Worm (Caenorhabditis elegans): ENCODE data around the gene Y105C5A.1274.
"Not testable (repeated sequence)": the region's sequence is repeated elsewhere in the genome, so short reads cannot be mapped to it uniquely, and the experiment has no call there.

The Y105C5A.1274 gene

DNA sequence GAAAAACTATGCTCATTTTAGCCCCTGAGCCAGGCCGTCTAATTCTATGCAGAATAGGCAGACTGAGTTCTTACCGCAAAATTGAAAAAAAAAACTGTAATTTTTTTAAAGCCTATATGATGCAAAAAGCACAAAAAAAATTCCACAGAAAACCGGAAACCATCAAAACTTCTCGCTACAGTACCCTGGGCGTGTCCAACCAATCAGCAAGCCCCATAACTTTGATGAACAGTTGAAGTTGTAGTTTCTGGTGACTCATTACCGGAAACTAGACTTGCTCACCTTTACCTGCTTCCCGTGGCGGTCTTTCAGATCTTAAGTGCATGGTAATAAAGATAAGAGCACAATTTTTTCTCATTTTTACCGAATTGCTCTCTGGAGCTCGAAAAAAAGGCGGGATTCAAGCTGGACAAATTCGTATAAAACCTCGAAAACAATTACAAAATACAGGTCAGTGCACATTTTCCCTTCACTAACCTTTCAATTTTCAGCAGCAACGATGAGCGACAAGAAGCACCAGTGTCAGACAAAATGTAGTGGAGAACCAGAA lies at the start of gene Y105C5A.1274:
Gene Y105C5A.1274, plus strand, starts transcription at position 500 of the 550 bp plus-strand sequence.
- peak in 1 of 2 experiments; percentile 33 for TF ChIP-seq lsy-2 (tag; optimal IDR thresholded peaks at IDR 0.05)

DNA sequence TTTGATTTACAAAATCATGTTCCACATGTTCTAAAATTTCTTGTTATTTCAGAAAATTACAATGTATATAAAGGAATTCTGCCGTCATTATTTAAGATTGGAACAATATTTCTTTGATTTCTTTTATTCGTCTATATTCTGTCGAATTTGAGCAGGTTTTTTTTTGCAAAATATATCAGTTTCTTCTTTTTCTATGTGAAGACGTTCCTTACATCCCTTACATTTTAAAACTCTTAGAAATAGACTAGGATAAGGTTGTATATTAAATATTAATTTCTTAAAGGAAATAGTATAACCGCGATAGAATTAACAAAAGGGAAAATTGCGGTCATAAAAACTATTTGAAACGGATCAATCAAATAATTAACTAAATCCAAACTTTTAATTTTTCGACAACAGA lies 45.7 kb upstream of the Y105C5A.1274 start:
- no peak for TF ChIP-seq nhr-20 (tag; optimal IDR thresholded peaks at IDR 0.05)
- TF ChIP-seq mep-1 (tag; optimal IDR thresholded peaks at IDR 0.05) = no peak
- no peak for TF ChIP-seq aha-1 (tag; optimal IDR thresholded peaks at IDR 0.05)

DNA sequence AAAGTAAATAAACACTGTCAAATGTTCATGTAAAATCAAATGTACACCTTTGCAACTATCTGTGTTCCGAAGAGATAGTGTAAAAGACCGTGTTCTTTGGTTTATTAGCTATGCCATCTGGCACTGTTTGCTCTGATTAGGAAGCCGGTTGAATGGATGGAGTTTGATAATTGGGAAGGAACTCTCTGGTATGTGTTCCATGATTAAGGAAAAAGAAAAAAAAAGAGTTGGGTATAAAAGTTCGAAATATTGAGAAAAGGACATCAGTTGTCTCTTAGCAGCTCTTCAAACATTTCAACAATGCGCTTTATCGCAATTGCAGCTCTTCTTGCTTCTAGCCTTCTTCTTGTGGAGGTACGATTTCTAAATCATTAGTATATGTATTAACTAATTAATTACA lies 44.1 kb upstream of the Y105C5A.1274 start, which contains the start of gene abu-5:
Gene abu-5, plus strand, starts transcription at position 301 of the 400 bp plus-strand sequence.
- TF ChIP-seq pax-3 (tag; optimal IDR thresholded peaks at IDR 0.05); nhr-19 (GFP tag; conservative IDR thresholded peaks at IDR 0.05); ceh-63 (GFP tag; optimal IDR thresholded peaks at IDR 0.05): not testable (repeated sequence)

DNA sequence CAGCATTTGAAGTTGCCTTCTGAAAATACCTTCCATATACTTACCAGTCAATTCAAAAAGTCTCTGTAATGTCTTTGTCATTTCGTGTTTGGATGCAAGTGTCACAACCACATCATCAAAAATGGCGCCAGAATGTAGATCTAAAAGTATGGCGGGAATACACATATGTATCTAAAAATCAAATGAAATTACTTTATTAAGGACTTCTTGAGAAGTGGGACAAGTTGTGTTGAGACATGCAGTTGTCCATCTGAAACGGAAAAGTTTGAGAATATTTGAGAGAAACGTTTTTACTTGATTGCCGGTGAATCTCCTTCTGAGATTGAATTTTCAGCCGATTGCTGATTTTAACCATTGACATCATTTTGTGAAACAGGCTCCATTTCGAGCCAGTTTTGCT lies 42.6 kb upstream of the Y105C5A.1274 start:
- TF ChIP-seq Y116A8C.19 (tag; optimal IDR thresholded peaks at IDR 0.05; ENCODE audit: borderline replicate concordance) = no peak
- TF ChIP-seq nhr-20 (tag; optimal IDR thresholded peaks at IDR 0.05) = no peak
- TF ChIP-seq nhr-12 (tag; optimal IDR thresholded peaks at IDR 0.05) = no peak
- no peak for TF ChIP-seq xbp-1 (tag; optimal IDR thresholded peaks at IDR 0.05)
- TF ChIP-seq nhr-11 (tag; optimal IDR thresholded peaks at IDR 0.05) = no peak
- TF ChIP-seq skn-1 (tag; optimal IDR thresholded peaks at IDR 0.05) = no peak
- TF ChIP-seq ceh-90 (tag; optimal IDR thresholded peaks at IDR 0.05) = no peak
- TF ChIP-seq mep-1 (tag; optimal IDR thresholded peaks at IDR 0.05) = no peak
- TF ChIP-seq sup-37 (GFP tag; optimal IDR thresholded peaks at IDR 0.05) = no peak
- no peak for TF ChIP-seq nhr-47 (tag; optimal IDR thresholded peaks at IDR 0.05)
- TF ChIP-seq pag-3 (tag; optimal IDR thresholded peaks at IDR 0.05; ENCODE audit: borderline replicate concordance, insufficient read depth) = no peak
- no peak for TF ChIP-seq elt-2 (tag; optimal IDR thresholded peaks at IDR 0.05)
- no peak for TF ChIP-seq mab-9 (GFP tag; IDR thresholded peaks at IDR 0.05)
- TF ChIP-seq nhr-28 (tag; optimal IDR thresholded peaks at IDR 0.05) = no peak
- TF ChIP-seq efl-1 (optimal IDR thresholded peaks at IDR 0.05) = no peak
- no peak for TF ChIP-seq efl-1 (GFP tag; optimal IDR thresholded peaks at IDR 0.05 in 1 of 2)
- TF ChIP-seq hpl-2 (GFP tag; optimal IDR thresholded peaks at IDR 0.05) = no peak
- TF ChIP-seq dpl-1 (GFP tag; optimal IDR thresholded peaks at IDR 0.05) = no peak
- no peak for TF ChIP-seq egl-27 (tag; optimal IDR thresholded peaks at IDR 0.05)

DNA sequence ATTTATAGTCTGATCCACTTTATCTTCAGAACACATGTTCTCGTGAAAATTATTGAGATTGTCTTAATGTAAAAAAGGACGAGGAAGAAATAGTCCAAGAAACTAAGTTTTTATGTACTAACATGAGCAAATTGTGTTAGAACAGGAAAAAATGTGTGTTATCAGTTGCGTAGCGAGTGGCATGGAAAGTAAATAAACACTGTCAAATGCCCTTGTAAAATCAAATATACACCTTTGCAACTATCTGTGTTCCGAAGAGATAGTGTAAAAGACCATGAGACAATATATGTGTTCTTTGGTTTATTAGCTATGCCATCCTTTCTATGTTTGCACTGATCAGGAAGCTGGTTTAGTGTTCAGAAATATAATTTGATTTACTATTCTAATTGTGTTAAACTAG lies 41.5 kb upstream of the Y105C5A.1274 start:
- TF ChIP-seq hlh-17 (GFP tag; optimal IDR thresholded peaks at IDR 0.05; ENCODE audit: borderline replicate concordance) = no peak
- no peak for TF ChIP-seq fos-1 (tag; optimal IDR thresholded peaks at IDR 0.05)
- TF ChIP-seq elt-2 (tag; optimal IDR thresholded peaks at IDR 0.05) = peak; percentile 2
- TF ChIP-seq mef-2 (tag; optimal IDR thresholded peaks at IDR 0.05) = no peak

DNA sequence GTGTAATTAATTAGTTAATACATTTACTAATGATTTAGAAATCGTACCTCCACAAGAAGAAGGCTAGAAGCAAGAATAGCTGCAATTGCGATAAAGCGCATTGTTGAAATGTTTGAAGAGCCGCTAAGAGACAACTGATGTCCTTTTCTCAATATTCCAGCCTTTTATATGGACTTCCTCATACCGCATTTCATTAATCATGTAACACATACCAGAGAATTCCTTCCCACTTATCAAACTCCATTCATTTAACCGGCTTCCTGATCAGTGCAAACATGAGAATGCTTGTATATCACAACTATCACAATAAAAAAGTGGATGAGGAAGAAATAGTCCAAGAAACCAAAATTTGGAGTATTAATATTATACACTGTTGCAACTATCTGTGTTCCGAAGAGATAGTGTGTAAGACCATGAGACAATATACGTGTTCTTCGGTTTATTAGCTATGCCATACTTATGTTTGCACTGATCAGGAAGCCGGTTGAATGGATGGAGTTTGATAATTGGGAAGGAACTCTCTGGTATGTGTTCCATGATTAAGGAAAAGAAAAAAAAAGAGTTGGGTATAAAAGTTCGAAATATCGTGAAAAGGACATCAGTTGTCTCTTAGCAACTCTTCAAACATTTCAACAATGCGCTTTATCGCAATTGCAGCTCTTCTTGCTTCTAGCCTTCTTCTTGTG lies 39.5 kb upstream of the Y105C5A.1274 start, which contains the start of the genes pqn-78 and pqn-79:
Gene pqn-78, minus strand, starts transcription at position 101 of the 686 bp plus-strand sequence.
Gene pqn-79, plus strand, starts transcription at position 636 of the 686 bp plus-strand sequence.
- TF ChIP-seq irx-1 (tag; optimal IDR thresholded peaks at IDR 0.05); ceh-88 (GFP tag; IDR thresholded peaks at IDR 0.05); dsc-1 (tag; optimal IDR thresholded peaks at IDR 0.05): not testable (repeated sequence)
